Worm (Caenorhabditis elegans) whole organism, L1 larva: ENCODE data around the gene M02F4.1.

Source experiments
- C34B4.2 ChIP-seq: sonication (generic microtip); optimal IDR thresholded peaks from 2 replicates; lab custom pipeline; 2017; ENCODE audit warnings: mild to moderate bottlenecking, missing genetic modification characterization, missing compliant biosample characterization
- Y116A8C.19 ChIP-seq: sonication (generic microtip); optimal IDR thresholded peaks from 2 replicates; lab custom pipeline; 2016; ENCODE audit warnings: missing compliant biosample characterization, missing genetic modification characterization, borderline replicate concordance
- alr-1 ChIP-seq: fragments of 200-800 bp; sonication (Bioruptor generic); optimal IDR thresholded peaks from 2 replicates; lab custom pipeline; 2018; ENCODE audit warnings: borderline replicate concordance, mild to moderate bottlenecking, missing genetic modification characterization, missing compliant biosample characterization
- aly-2 ChIP-seq: fragments of 150-350 bp; optimal IDR thresholded peaks from 2 replicates; lab custom pipeline; 2014; ENCODE audit warnings: missing biosample characterization, missing genetic modification characterization
- ama-1 ChIP-seq: fragments of 150-350 bp; optimal IDR thresholded peaks from 2 replicates; lab custom pipeline; 2014
- blmp-1 ChIP-seq: fragments of 150-350 bp; optimal IDR thresholded peaks from 2 replicates; lab custom pipeline; 2014; ENCODE audit warnings: missing biosample characterization, missing genetic modification characterization
- ceh-63 ChIP-seq: fragments of 200-800 bp; sonication (Bioruptor generic); optimal IDR thresholded peaks from 2 replicates; lab custom pipeline; 2018; ENCODE audit warnings: mild to moderate bottlenecking, missing genetic modification characterization, missing compliant biosample characterization
- ceh-8 ChIP-seq: fragments of 200-800 bp; sonication (Bioruptor generic); optimal IDR thresholded peaks from 2 replicates; lab custom pipeline; 2018; ENCODE audit warnings: mild to moderate bottlenecking, missing genetic modification characterization, moderate library complexity, missing compliant biosample characterization
- ceh-82 ChIP-seq, 3 experiments: fragments of 150-350 bp in 1 of 3; sonication (generic microtip) in 2 of 3; optimal IDR thresholded peaks; 2 replicates each; lab custom pipeline; 2014 to 2017; ENCODE audit warnings: missing biosample characterization in 3 of 3, missing genetic modification characterization in 3 of 3
- ces-1 ChIP-seq: fragments of 150-350 bp; optimal IDR thresholded peaks from 2 replicates; lab custom pipeline; 2014; ENCODE audit warnings: missing biosample characterization, missing genetic modification reagents, missing genetic modification characterization
- dsc-1 ChIP-seq: sonication (generic microtip); optimal IDR thresholded peaks from 2 replicates; lab custom pipeline; 2016; ENCODE audit warnings: mild to moderate bottlenecking, missing genetic modification characterization, missing compliant biosample characterization
- efl-1 ChIP-seq, 4 experiments: fragments of 150-350 bp; optimal IDR thresholded peaks in 3 of 4; peaks in 1 of 4; 1 replicate in 1 of 4; 2 replicates in 3 of 4; lab custom pipeline; 2014; ENCODE audit warnings: missing biosample characterization in 2 of 4, missing genetic modification characterization in 2 of 4, missing genetic modification reagents in 2 of 4
- egl-13 ChIP-seq: sonication (generic microtip); optimal IDR thresholded peaks from 2 replicates; lab custom pipeline; 2016; ENCODE audit warnings: missing genotype, missing genetic modification reagents, missing genetic modification characterization, missing compliant biosample characterization
- elt-3 ChIP-seq, 6 experiments: fragments of 150-350 bp in 1 of 6; sonication (generic microtip); optimal IDR thresholded peaks; 2 replicates each; lab custom pipeline; 2017 to 2018; ENCODE audit warnings: missing biosample characterization in 6 of 6, missing genetic modification characterization in 6 of 6, inconsistent platforms in 1 of 6
- fkh-4 ChIP-seq: sonication (generic microtip); optimal IDR thresholded peaks from 2 replicates; lab custom pipeline; 2016; ENCODE audit warnings: missing compliant biosample characterization, missing genetic modification characterization, borderline replicate concordance
- hlh-17 ChIP-seq: fragments of 200-800 bp; sonication (Bioruptor generic); optimal IDR thresholded peaks from 2 replicates; lab custom pipeline; 2018; ENCODE audit warnings: missing genetic modification characterization, mild to moderate bottlenecking, missing compliant biosample characterization, moderate library complexity, borderline replicate concordance
- hpl-2 ChIP-seq: fragments of 150-350 bp; optimal IDR thresholded peaks from 2 replicates; lab custom pipeline; 2014; ENCODE audit warnings: missing biosample characterization, missing genetic modification reagents, missing genetic modification characterization
- jun-1 ChIP-seq: fragments of 150-350 bp; optimal IDR thresholded peaks from 2 replicates; lab custom pipeline; 2014; ENCODE audit warnings: missing biosample characterization, missing genetic modification reagents, missing genetic modification characterization
- lin-14 ChIP-seq: fragments of 200-800 bp; sonication (Bioruptor generic); optimal IDR thresholded peaks from 2 replicates; lab custom pipeline; 2018; ENCODE audit warnings: mild to moderate bottlenecking, missing genetic modification characterization, moderate library complexity, missing compliant biosample characterization
- lin-15B ChIP-seq: fragments of 150-350 bp; sonication (generic microtip); optimal IDR thresholded peaks from 3 replicates; lab custom pipeline; 2014; ENCODE audit warnings: missing biosample characterization, missing genetic modification characterization
- lin-35 ChIP-seq, 2 experiments: fragments of 150-350 bp; optimal IDR thresholded peaks; 2 replicates each; lab custom pipeline; 2014; ENCODE audit warnings: missing biosample characterization in 2 of 2, missing genetic modification characterization in 2 of 2, missing genetic modification reagents in 2 of 2
- lir-3 ChIP-seq: sonication (generic microtip); optimal IDR thresholded peaks from 2 replicates; lab custom pipeline; 2016; ENCODE audit warnings: mild to moderate bottlenecking, missing genetic modification characterization, moderate library complexity, missing compliant biosample characterization; ENCODE audit not compliant: poor library complexity
- mab-9 ChIP-seq: fragments of 200-800 bp; sonication (Bioruptor generic); IDR thresholded peaks from 2 replicates; pipeline ENCODE4 v1.3.6; 2022; ENCODE audit warnings: missing genetic modification reagents, missing genetic modification characterization, missing compliant biosample characterization
- mdl-1 ChIP-seq, 2 experiments: fragments of 150-350 bp; optimal IDR thresholded peaks; 2 replicates each; lab custom pipeline; 2014 to 2017; ENCODE audit warnings: missing biosample characterization in 2 of 2, missing genetic modification characterization in 2 of 2, inconsistent platforms in 1 of 2
- mep-1 ChIP-seq: fragments of 150-350 bp; optimal IDR thresholded peaks from 2 replicates; lab custom pipeline; 2014; ENCODE audit warnings: missing biosample characterization, missing genetic modification characterization
- nhr-19 ChIP-seq: fragments of 200-800 bp; sonication (Bioruptor generic); conservative IDR thresholded peaks from 2 replicates; pipeline ENCODE4 v1.3.6; 2022; ENCODE audit warnings: missing genetic modification characterization, missing compliant biosample characterization
- nhr-20 ChIP-seq: sonication (generic microtip); optimal IDR thresholded peaks from 2 replicates; lab custom pipeline; 2016; ENCODE audit warnings: mild to moderate bottlenecking, missing genetic modification characterization, missing compliant biosample characterization
- nhr-47 ChIP-seq: sonication (generic microtip); optimal IDR thresholded peaks from 2 replicates; lab custom pipeline; 2016; ENCODE audit warnings: mild to moderate bottlenecking, missing genetic modification characterization, moderate library complexity, missing compliant biosample characterization
- nhr-85 ChIP-seq: sonication (generic microtip); peaks from one replicate; lab custom pipeline; 2016; ENCODE audit warnings: missing genetic modification characterization, inconsistent platforms, missing compliant biosample characterization
- nhr-90 ChIP-seq: sonication (generic microtip); optimal IDR thresholded peaks from 2 replicates; lab custom pipeline; 2016; ENCODE audit warnings: mild to moderate bottlenecking, missing genetic modification characterization, missing compliant biosample characterization; ENCODE audit not compliant: poor library complexity
- pqm-1 ChIP-seq: sonication (generic microtip); optimal IDR thresholded peaks from 3 replicates; lab custom pipeline; 2017; ENCODE audit warnings: missing biosample characterization, missing genetic modification characterization
- rnt-1 ChIP-seq: sonication (generic microtip); optimal IDR thresholded peaks from 2 replicates; lab custom pipeline; 2016; ENCODE audit warnings: mild to moderate bottlenecking, missing genetic modification characterization, moderate library complexity, missing compliant biosample characterization
- tlp-1 ChIP-seq: fragments of 150-350 bp; optimal IDR thresholded peaks from 2 replicates; lab custom pipeline; 2014; ENCODE audit warnings: missing biosample characterization, missing genetic modification characterization
- unc-130 ChIP-seq: fragments of 150-350 bp; optimal IDR thresholded peaks from 2 replicates; lab custom pipeline; 2017; ENCODE audit warnings: missing biosample characterization, missing genetic modification characterization, inconsistent platforms
- unc-62 ChIP-seq: fragments of 150-350 bp; optimal IDR thresholded peaks from 2 replicates; lab custom pipeline; 2014; ENCODE audit warnings: missing biosample characterization, missing genetic modification reagents, missing genetic modification characterization
- unc-86 ChIP-seq: sonication (generic microtip); optimal IDR thresholded peaks from 2 replicates; lab custom pipeline; 2016; ENCODE audit warnings: missing genetic modification characterization, missing compliant biosample characterization
- zag-1 ChIP-seq: fragments of 150-350 bp; optimal IDR thresholded peaks from 2 replicates; lab custom pipeline; 2014; ENCODE audit warnings: missing biosample characterization, missing genetic modification characterization
- zip-4 ChIP-seq: fragments of 200-800 bp; sonication (Bioruptor generic); optimal IDR thresholded peaks from 2 replicates; lab custom pipeline; 2018; ENCODE audit warnings: mild to moderate bottlenecking, missing genetic modification characterization, moderate library complexity, missing compliant biosample characterization
- ztf-11 ChIP-seq, 2 experiments: sonication (generic microtip); optimal IDR thresholded peaks; 2 replicates each; lab custom pipeline; 2016 to 2017; ENCODE audit warnings: missing genetic modification characterization in 2 of 2, missing biosample characterization in 1 of 2, missing compliant biosample characterization in 1 of 2
- ztf-4 ChIP-seq: fragments of 150-350 bp; optimal IDR thresholded peaks from 2 replicates; lab custom pipeline; 2014; ENCODE audit warnings: missing biosample characterization, missing genetic modification characterization

The M02F4.1 gene

DNA sequence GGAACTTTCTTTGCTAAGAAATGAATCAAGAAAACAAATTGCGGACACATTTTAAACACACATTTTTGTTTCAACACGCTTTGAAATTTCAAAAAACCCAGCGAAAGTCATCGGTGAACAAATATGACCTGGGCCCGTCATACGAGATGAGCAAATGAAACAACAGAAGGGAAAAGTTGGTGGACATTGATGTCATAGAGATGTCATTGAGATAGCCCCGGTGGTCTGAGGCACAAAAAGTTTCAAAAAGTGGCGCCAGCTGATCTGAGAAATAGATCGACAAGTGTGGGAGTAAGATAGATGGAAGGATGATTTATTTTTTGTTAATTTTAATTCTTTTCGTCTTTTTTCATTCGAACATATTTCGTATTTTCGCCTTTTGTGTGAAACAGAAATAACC is 19.8 kb upstream of the M02F4.1 start (continued):
- no peak for TF ChIP-seq unc-86 (tag; lab: Kevin White, UChicago)

DNA sequence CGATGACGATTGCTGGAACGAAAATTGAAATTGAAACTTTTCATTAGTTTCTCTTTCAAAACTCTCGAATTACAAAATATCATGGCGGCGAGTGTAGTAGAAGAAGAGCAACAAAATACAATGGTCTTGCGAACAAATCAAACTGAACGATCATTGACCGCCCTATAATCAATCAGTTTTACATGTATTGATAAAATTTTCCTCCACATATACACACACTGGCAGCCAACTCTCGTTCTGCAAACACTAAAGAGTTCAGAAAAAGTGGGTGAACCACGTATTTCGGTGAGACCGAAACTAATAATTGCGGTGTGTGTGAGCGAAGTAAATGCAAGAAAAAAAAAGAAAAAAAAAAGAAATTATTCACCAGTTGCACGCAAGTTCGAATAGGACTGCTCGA is 18.3 kb upstream of the M02F4.1 start:
- TF ChIP-seq aly-2 (tag; lab: Kevin White, UChicago) (no peak), mab-9 (no peak), nhr-47 (tag; lab: Kevin White, UChicago) (no peak), nhr-85 (tag; lab: Kevin White, UChicago) (peak; percentile 31), tlp-1 (tag; lab: Kevin White, UChicago) (no peak), ceh-8 (no peak), mep-1 (tag; lab: Kevin White, UChicago) (no peak), elt-3 (tag; optimal IDR thresholded peaks at IDR 0.05; lab: Kevin White, UChicago) (no peak)
- TF ChIP-seq, all 84 proteins: peak for 1

DNA sequence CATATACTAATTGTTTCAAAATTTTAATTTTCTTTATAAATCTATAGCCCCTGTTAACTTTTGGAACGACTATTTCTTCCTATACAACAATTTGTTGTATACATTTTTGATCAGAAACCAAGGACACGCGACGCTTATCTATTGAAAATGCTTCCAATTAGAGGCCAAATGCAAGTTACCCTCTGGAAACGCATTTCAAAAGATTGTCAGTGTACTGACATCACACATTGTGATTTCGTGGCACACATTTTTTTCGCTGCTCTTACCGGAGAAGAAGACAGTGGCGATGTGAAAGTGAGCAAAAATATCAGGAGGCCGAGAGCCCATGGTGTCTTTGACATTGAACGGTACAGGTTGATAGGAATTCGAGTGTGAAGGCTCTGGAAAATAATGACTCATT is 16.5 kb upstream of the M02F4.1 start, which contains the start of gene cnnm-3:
TSS of gene cnnm-3 (minus strand) at position 382 of the 400 bp plus-strand sequence.
- TF ChIP-seq nhr-90 (tag; lab: Kevin White, UChicago) (no peak), dsc-1 (no peak), blmp-1 (no peak), elt-3 (tag; optimal IDR thresholded peaks at IDR 0.05; lab: Kevin White, UChicago) (no peak), ceh-63 (GFP tag; lab: Kevin White, UChicago) (no peak), ztf-11 (tag; optimal IDR thresholded peaks at IDR 0.05; lab: Kevin White, UChicago) (no peak), unc-86 (tag; lab: Kevin White, UChicago) (no peak), lin-35 (GFP tag; optimal IDR thresholded peaks at IDR 0.05; lab: Kevin White, UChicago) (no peak), lir-3 (tag; lab: Kevin White, UChicago) (no peak), pqm-1 (tag; lab: Kevin White, UChicago) (no peak), unc-130 (tag; lab: Kevin White, UChicago) (no peak)

DNA sequence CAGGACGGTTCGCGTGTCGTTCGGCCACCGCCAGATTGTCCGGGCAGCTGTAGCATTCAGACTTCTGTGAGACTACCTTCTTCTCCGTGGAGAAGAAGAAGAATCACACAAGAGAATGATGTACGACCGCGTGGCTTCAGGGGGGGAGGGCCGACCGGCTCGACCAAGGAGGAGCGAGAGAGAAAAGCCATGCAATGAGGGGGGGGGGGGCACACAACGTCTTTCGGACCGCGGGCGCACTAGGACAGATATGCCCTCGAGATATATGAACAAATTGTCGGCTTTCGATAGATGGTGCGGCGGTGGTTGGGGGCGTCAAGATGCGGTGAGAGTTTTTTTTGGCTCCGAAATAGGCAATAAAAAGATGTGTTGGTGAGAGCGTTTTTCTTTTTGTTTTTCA is 11.7 kb upstream of the M02F4.1 start:
- TF ChIP-seq rnt-1 (tag; lab: Kevin White, UChicago) (peak; percentile 6), lin-14 (GFP tag; lab: Kevin White, UChicago) (peak; percentile 62), zip-4 (GFP tag; lab: Kevin White, UChicago) (no peak), efl-1 (optimal IDR thresholded peaks at IDR 0.05; lab: Kevin White, UChicago) (no peak), efl-1 (GFP tag; optimal IDR thresholded peaks at IDR 0.05 in 1 of 2; lab: Kevin White, UChicago) (peak in 1 of 2 experiments; percentile 72)

DNA sequence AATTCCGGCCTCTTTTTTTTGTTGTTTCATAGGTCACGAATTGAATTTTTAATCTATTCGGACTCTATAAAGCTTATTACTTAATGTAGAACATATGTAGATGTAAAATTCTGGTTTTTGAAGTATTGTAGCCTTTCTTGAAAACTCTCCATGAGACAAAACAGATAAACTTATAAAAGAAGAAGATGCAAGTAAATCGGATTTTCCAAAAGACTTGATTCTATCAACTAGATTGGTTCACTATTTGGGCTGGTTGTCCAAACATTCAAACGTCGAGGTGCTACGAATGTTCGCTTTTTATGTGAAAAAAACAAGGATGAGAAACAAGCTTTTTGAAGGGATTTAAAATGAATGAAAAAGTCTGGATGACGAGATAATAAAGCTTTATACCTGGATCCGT is 11.1 kb upstream of the M02F4.1 start:
- TF ChIP-seq lin-14 (GFP tag; lab: Kevin White, UChicago) (peak; percentile 20), ces-1 (GFP tag; lab: Kevin White, UChicago) (peak; percentile 15), C34B4.2 (no peak)

DNA sequence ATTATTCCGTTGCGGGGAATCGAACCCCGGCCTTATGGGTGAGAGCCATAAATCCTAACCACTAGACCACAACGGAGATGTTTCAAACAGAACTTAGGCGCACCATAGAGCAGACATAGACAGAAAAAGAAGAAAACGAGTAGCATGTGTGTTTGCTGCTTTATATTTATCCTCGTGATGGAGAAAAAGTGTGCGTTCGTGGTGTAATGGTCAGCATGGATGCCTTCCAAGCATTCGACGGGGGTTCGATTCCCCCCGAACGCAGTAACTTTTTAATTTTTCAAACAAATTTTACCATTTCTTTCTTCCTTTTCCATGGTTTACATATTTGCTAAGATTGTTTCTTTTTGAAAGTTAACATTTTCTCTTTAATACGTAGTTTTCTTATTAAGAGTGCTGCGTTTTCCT is 7.0 kb upstream of the M02F4.1 start:
- TF ChIP-seq alr-1: no peak
- peak; percentile 81 for TF ChIP-seq zip-4 (GFP tag; lab: Kevin White, UChicago)
- TF ChIP-seq Y116A8C.19 (tag; lab: Kevin White, UChicago): no peak
- TF ChIP-seq C34B4.2: no peak
- TF ChIP-seq ceh-82 (tag; optimal IDR thresholded peaks at IDR 0.05; lab: Kevin White, UChicago): peak; percentile 79 to 89 (median 86)
- TF ChIP-seq ztf-4 (tag; lab: Kevin White, UChicago): peak; percentile 83
- peak; percentile 76 for TF ChIP-seq ceh-63 (GFP tag; lab: Kevin White, UChicago)
- TF ChIP-seq hlh-17 (GFP tag; lab: Kevin White, UChicago): no peak
- TF ChIP-seq unc-130 (tag; lab: Kevin White, UChicago): peak; percentile 72
- peak; percentile 90 for TF ChIP-seq jun-1 (tag; lab: Kevin White, UChicago)
- peak; percentile 94 for TF ChIP-seq nhr-20
- TF ChIP-seq lin-15B (tag; lab: Kevin White, UChicago): no peak
- TF ChIP-seq mdl-1 (tag; optimal IDR thresholded peaks at IDR 0.05; lab: Kevin White, UChicago): peak in 1 of 2 experiments; percentile 75
- TF ChIP-seq fkh-4: peak; percentile 66
- peak; percentile 94 for TF ChIP-seq nhr-90 (tag; lab: Kevin White, UChicago)
- peak; percentile 55 for TF ChIP-seq ama-1
- no peak for TF ChIP-seq unc-62
- TF ChIP-seq egl-13 (tag; lab: Kevin White, UChicago): peak; percentile 92
- TF ChIP-seq zag-1: no peak
- peak; percentile 95 for TF ChIP-seq nhr-19 (GFP tag; lab: Robert Waterston, UW)
- peak; percentile 89 for TF ChIP-seq mab-9
- no peak for TF ChIP-seq pqm-1 (tag; lab: Kevin White, UChicago)
- peak; percentile 80 for TF ChIP-seq hpl-2 (GFP tag; lab: Kevin White, UChicago)
